Worm (Caenorhabditis elegans): ENCODE measurements around the gene gbb-2.
A peak's percentile ranks its signal among the peaks of the same experiment; 100 is the strongest.

DNA sequence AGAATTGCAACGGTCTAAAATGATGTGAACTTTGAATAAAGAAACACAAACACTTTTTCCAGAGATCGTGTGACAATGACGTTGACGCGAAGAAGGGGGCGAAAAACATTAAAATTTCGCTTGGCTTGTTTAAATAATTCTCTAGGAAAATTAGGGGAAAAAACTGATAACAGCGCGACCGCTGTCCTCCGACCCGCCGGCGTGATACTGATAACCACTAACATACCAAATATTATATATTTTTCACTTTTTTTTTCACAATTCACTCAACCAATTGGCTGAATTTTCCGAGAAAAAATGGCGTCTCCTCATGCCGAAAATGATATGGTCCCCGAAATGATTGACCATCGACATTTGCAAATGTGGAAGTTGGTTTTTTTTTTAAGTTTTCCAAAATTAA, 56.7 kb downstream of the gbb-2 start:
- TF ChIP-seq elt-2 (tag; optimal IDR thresholded peaks at IDR 0.05): peak; percentile 75
- no peak for TF ChIP-seq ama-1 (optimal IDR thresholded peaks at IDR 0.05)
